Fruit fly (Drosophila melanogaster) whole organism, embryonic: ENCODE data around the gene CG6142.

Source experiments
- CG10267 ChIP-seq: fragments of 200-800 bp; sonication (Bioruptor generic); optimal IDR thresholded peaks from 2 replicates; lab custom pipeline; 2018; ENCODE audit warnings: missing biosample characterization, mild to moderate bottlenecking, missing genetic modification characterization, moderate library complexity
- CG10431 ChIP-seq: fragments of 200-800 bp; sonication (Bioruptor generic); optimal IDR thresholded peaks from 3 replicates; lab custom pipeline; 2018; ENCODE audit warnings: missing biosample characterization, mild to moderate bottlenecking, missing genetic modification characterization
- CG10565 ChIP-seq: fragments of 200-800 bp; sonication (Bioruptor generic); optimal IDR thresholded peaks from 3 replicates; lab custom pipeline; 2016; ENCODE audit warnings: missing biosample characterization, mild to moderate bottlenecking, missing genetic modification characterization
- CG14014 ChIP-seq: fragments of 200-800 bp; sonication (Bioruptor generic); IDR thresholded peaks from 2 replicates; pipeline ENCODE4 v1.3.6; 2022; ENCODE audit warnings: missing biosample characterization, missing genetic modification characterization
- CG15601 ChIP-seq: fragments of 200-800 bp; sonication (Bioruptor generic); optimal IDR thresholded peaks from 3 replicates; lab custom pipeline; 2019; ENCODE audit warnings: missing biosample characterization, mild to moderate bottlenecking, missing genetic modification characterization, moderate library complexity
- CG1602 ChIP-seq: fragments of 200-800 bp; sonication (Bioruptor generic); optimal IDR thresholded peaks from 3 replicates; lab custom pipeline; 2016; ENCODE audit warnings: missing biosample characterization, missing genetic modification characterization
- CG16863 ChIP-seq: fragments of 200-800 bp; sonication (Bioruptor generic); optimal IDR thresholded peaks from 3 replicates; lab custom pipeline; 2016; ENCODE audit warnings: missing biosample characterization, missing genetic modification characterization
- CG17328 ChIP-seq: fragments of 200-800 bp; sonication (Bioruptor generic); IDR thresholded peaks from 2 replicates; pipeline ENCODE4 v1.3.6; 2022; ENCODE audit warnings: missing biosample characterization, missing genetic modification characterization
- CG18764 ChIP-seq: fragments of 200-800 bp; sonication (Bioruptor generic); optimal IDR thresholded peaks from 3 replicates; lab custom pipeline; 2016; ENCODE audit warnings: missing biosample characterization, missing genetic modification characterization
- CG2875 ChIP-seq: fragments of 200-800 bp; sonication (Bioruptor generic); optimal IDR thresholded peaks from 2 replicates; lab custom pipeline; 2017; ENCODE audit warnings: missing biosample characterization, mild to moderate bottlenecking, missing genetic modification characterization, missing genetic modification reagents
- CG30020 ChIP-seq: fragments of 200-800 bp; optimal IDR thresholded peaks from 2 replicates; lab custom pipeline; 2019; ENCODE audit warnings: missing biosample characterization, mild to moderate bottlenecking, missing genetic modification characterization, moderate library complexity
- CG30403 ChIP-seq: fragments of 200-800 bp; sonication (Bioruptor generic); optimal IDR thresholded peaks from 3 replicates; lab custom pipeline; 2016; ENCODE audit warnings: missing biosample characterization, missing genetic modification characterization
- CG32772 ChIP-seq: fragments of 200-800 bp; sonication (Bioruptor generic); IDR thresholded peaks from 2 replicates; pipeline ENCODE4 v1.3.6; 2022; ENCODE audit warnings: missing biosample characterization, missing genetic modification characterization
- CG3407 ChIP-seq: fragments of 200-800 bp; sonication (Bioruptor generic); optimal IDR thresholded peaks from 2 replicates; lab custom pipeline; 2018; ENCODE audit warnings: missing biosample characterization, mild to moderate bottlenecking, missing genetic modification characterization
- CG34224 ChIP-seq: fragments of 200-800 bp; sonication (Bioruptor generic); IDR thresholded peaks from 3 replicates; pipeline ENCODE4 v1.3.6; 2022; ENCODE audit warnings: missing biosample characterization, missing genetic modification characterization; ENCODE audit not compliant: partially characterized antibody
- CG3995 ChIP-seq: fragments of 200-800 bp; sonication (Bioruptor generic); optimal IDR thresholded peaks from 3 replicates; lab custom pipeline; 2016; ENCODE audit warnings: missing biosample characterization, missing genetic modification characterization
- CG43689 ChIP-seq: fragments of 200-800 bp; sonication (Bioruptor generic); IDR thresholded peaks from 2 replicates; pipeline ENCODE4 v1.3.6; 2022; ENCODE audit warnings: missing biosample characterization, missing genetic modification characterization
- CG4424 ChIP-seq: fragments of 200-800 bp; sonication (Bioruptor generic); optimal IDR thresholded peaks from 3 replicates; lab custom pipeline; 2016; ENCODE audit warnings: missing biosample characterization, missing genetic modification characterization
- CG4820 ChIP-seq: fragments of 200-800 bp; sonication (Bioruptor generic); optimal IDR thresholded peaks from 3 replicates; lab custom pipeline; 2016; ENCODE audit warnings: missing biosample characterization, missing genetic modification characterization
- CG4854 ChIP-seq: fragments of 200-800 bp; sonication (Bioruptor generic); optimal IDR thresholded peaks from 2 replicates; lab custom pipeline; 2016; ENCODE audit warnings: missing biosample characterization, missing genetic modification characterization, inconsistent platforms
- CG5245 ChIP-seq: fragments of 200-800 bp; sonication (Bioruptor generic); optimal IDR thresholded peaks from 3 replicates; lab custom pipeline; 2016; ENCODE audit warnings: missing biosample characterization, missing genetic modification characterization
- CG6689 ChIP-seq: fragments of 200-800 bp; sonication (Bioruptor generic); IDR thresholded peaks from 2 replicates; pipeline ENCODE4 v1.3.6; 2022; ENCODE audit warnings: missing biosample characterization, missing genetic modification characterization
- CG6765 ChIP-seq: fragments of 200-800 bp; sonication (Bioruptor generic); optimal IDR thresholded peaks from 3 replicates; lab custom pipeline; 2017; ENCODE audit warnings: missing biosample characterization, mild to moderate bottlenecking, missing genetic modification characterization
- CG7928 ChIP-seq: fragments of 200-800 bp; sonication (Bioruptor generic); optimal IDR thresholded peaks from 2 replicates; lab custom pipeline; 2017; ENCODE audit warnings: missing biosample characterization, mild to moderate bottlenecking, missing genetic modification characterization
- Camta ChIP-seq: fragments of 200-800 bp; sonication (Bioruptor generic); optimal IDR thresholded peaks from 2 replicates; lab custom pipeline; 2016; ENCODE audit warnings: missing biosample characterization, missing genetic modification characterization
- Ets65A ChIP-seq: fragments of 200-800 bp; sonication (Bioruptor generic); peaks from one replicate; lab custom pipeline; 2016; ENCODE audit warnings: missing biosample characterization, missing genetic modification characterization
- Ets97D ChIP-seq: fragments of 200-800 bp; sonication (Bioruptor generic); optimal IDR thresholded peaks from 3 replicates; lab custom pipeline; 2016; ENCODE audit warnings: missing biosample characterization, missing genetic modification characterization
- Meics ChIP-seq: fragments of 200-800 bp; sonication (Bioruptor generic); optimal IDR thresholded peaks from 2 replicates; lab custom pipeline; 2017; ENCODE audit warnings: missing biosample characterization, mild to moderate bottlenecking, missing genetic modification characterization
- Mes4 ChIP-seq: fragments of 200-800 bp; sonication (Bioruptor generic); optimal IDR thresholded peaks from 2 replicates; lab custom pipeline; 2016; ENCODE audit warnings: missing biosample characterization, missing genetic modification characterization
- NFAT ChIP-seq: fragments of 200-800 bp; sonication (Bioruptor generic); IDR thresholded peaks from 2 replicates; pipeline ENCODE4 v1.3.6; 2022; ENCODE audit warnings: missing biosample characterization, missing genetic modification characterization
- NK7.1 ChIP-seq: fragments of 200-800 bp; sonication (Bioruptor generic); optimal IDR thresholded peaks from 3 replicates; lab custom pipeline; 2016; ENCODE audit warnings: missing biosample characterization, missing genetic modification characterization
- Poxn ChIP-seq: fragments of 200-800 bp; sonication (Bioruptor generic); IDR thresholded peaks from 2 replicates; pipeline ENCODE4 v1.3.6; 2022; ENCODE audit warnings: missing biosample characterization, missing genetic modification characterization
- Rfx ChIP-seq: fragments of 200-800 bp; sonication (Bioruptor generic); IDR thresholded peaks from 2 replicates; pipeline ENCODE4 v1.3.6; 2022; ENCODE audit warnings: missing biosample characterization, missing genetic modification characterization
- Sry-β ChIP-seq: fragments of 200-800 bp; sonication (Bioruptor generic); optimal IDR thresholded peaks from 2 replicates; lab custom pipeline; 2018; ENCODE audit warnings: missing biosample characterization, mild to moderate bottlenecking, missing genetic modification characterization, moderate library complexity
- aop ChIP-seq: fragments of 200-800 bp; sonication (Bioruptor generic); IDR thresholded peaks from 2 replicates; pipeline ENCODE4 v1.3.6; 2022; ENCODE audit warnings: missing biosample characterization, missing genetic modification characterization
- chn ChIP-seq: fragments of 200-800 bp; sonication (Bioruptor generic); optimal IDR thresholded peaks from 2 replicates; lab custom pipeline; 2016; ENCODE audit warnings: missing biosample characterization, missing genetic modification characterization
- ci ChIP-seq: fragments of 200-800 bp; sonication (Bioruptor generic); IDR thresholded peaks from 3 replicates; pipeline ENCODE4 v1.3.6; 2022; ENCODE audit warnings: missing biosample characterization, missing genetic modification characterization
- crc ChIP-seq: fragments of 200-800 bp; sonication (Bioruptor generic); optimal IDR thresholded peaks from 2 replicates; lab custom pipeline; 2016; ENCODE audit warnings: missing biosample characterization, missing genetic modification characterization
- dpn ChIP-seq, 2 experiments: fragments of 200-800 bp; sonication (Bioruptor generic); optimal IDR thresholded peaks; 3 replicates each; lab custom pipeline; 2016; ENCODE audit warnings: missing biosample characterization in 2 of 2, missing genetic modification characterization in 2 of 2
- fd3F ChIP-seq: fragments of 200-800 bp; sonication (Bioruptor generic); optimal IDR thresholded peaks from 2 replicates; lab custom pipeline; 2018; ENCODE audit warnings: missing biosample characterization, mild to moderate bottlenecking, missing genetic modification characterization, moderate library complexity
- fru ChIP-seq: fragments of >200 bp; optimal IDR thresholded peaks from 2 replicates; lab custom pipeline; 2017
- ftz-f1 ChIP-seq: fragments of 200-800 bp; sonication (Bioruptor generic); optimal IDR thresholded peaks from 2 replicates; lab custom pipeline; 2016; ENCODE audit warnings: missing biosample characterization, missing genetic modification characterization
- hbn ChIP-seq: fragments of 200-800 bp; sonication (Bioruptor generic); IDR thresholded peaks from 2 replicates; pipeline ENCODE4 v1.3.6; 2022; ENCODE audit warnings: missing biosample characterization, missing genetic modification characterization; ENCODE audit not compliant: partially characterized antibody
- hth ChIP-seq: fragments of >200 bp; optimal IDR thresholded peaks from 2 replicates; lab custom pipeline; 2017; ENCODE audit warnings: inconsistent platforms
- lab ChIP-seq: fragments of 200-800 bp; sonication (Bioruptor generic); optimal IDR thresholded peaks from 3 replicates; lab custom pipeline; 2017; ENCODE audit warnings: missing biosample characterization, missing genetic modification characterization, mild to moderate bottlenecking, moderate library complexity, missing genetic modification reagents
- pb ChIP-seq: fragments of 200-800 bp; sonication (Bioruptor generic); optimal IDR thresholded peaks from 3 replicates; lab custom pipeline; 2016; ENCODE audit warnings: missing biosample characterization, missing genetic modification characterization
- pho ChIP-seq: fragments of 200-800 bp; sonication (Bioruptor generic); optimal IDR thresholded peaks from 2 replicates; lab custom pipeline; 2016; ENCODE audit warnings: missing biosample characterization, missing genetic modification characterization
- pros ChIP-seq: fragments of 200-800 bp; sonication (Bioruptor generic); optimal IDR thresholded peaks from 3 replicates; lab custom pipeline; 2019; ENCODE audit warnings: missing biosample characterization, mild to moderate bottlenecking, missing genetic modification characterization, moderate library complexity
- sr ChIP-seq: fragments of 200-800 bp; sonication (Bioruptor generic); IDR thresholded peaks from 3 replicates; pipeline ENCODE4 v1.3.6; 2022; ENCODE audit warnings: missing biosample characterization, missing genetic modification characterization
- toy ChIP-seq: fragments of 200-800 bp; sonication (Bioruptor generic); IDR thresholded peaks from 2 replicates; pipeline ENCODE4 v1.3.6; 2022; ENCODE audit warnings: missing biosample characterization, missing genetic modification characterization
- usp ChIP-seq: fragments of >200 bp; optimal IDR thresholded peaks from 2 replicates; lab custom pipeline; 2017; ENCODE audit warnings: missing biosample characterization, missing genetic modification characterization
- wor ChIP-seq: fragments of 200-800 bp; sonication (Bioruptor generic); IDR thresholded peaks from 2 replicates; pipeline ENCODE4 v1.3.6; 2022; ENCODE audit warnings: missing biosample characterization, missing genetic modification characterization

CG6142 gene

dm6 chr3R:26117465-26118081 is 15.4 kb upstream of the CG6142 start (continued):
- TF ChIP-seq CG2875 (GFP tag; lab: Kevin White, UChicago) (no peak), CG30020 (tag; lab: Kevin White, UChicago) (no peak), crc (GFP tag; lab: Kevin White, UChicago) (no peak), pb (no peak), CG4424 (GFP tag; lab: Kevin White, UChicago) (no peak), usp (GFP tag; lab: Kevin White, UChicago) (no peak), dpn (GFP tag; optimal IDR thresholded peaks at IDR 0.05; lab: Kevin White, UChicago) (peak in 1 of 2 experiments; percentile 52), CG18764 (GFP tag; lab: Kevin White, UChicago) (no peak), CG16863 (no peak), fru (lab: Kevin White, UChicago) (no peak), CG14014 (GFP tag; lab: Robert Waterston, UW) (no peak; the same call in 1 of the 2 replicates), Ets65A (peak; percentile 76), aop (GFP tag; lab: Robert Waterston, UW) (peak; percentile 16; the same call in 1 of the 2 replicates), pho (GFP tag; lab: Kevin White, UChicago) (no peak), Sry-β (GFP tag; lab: Kevin White, UChicago) (no peak), CG32772 (peak; percentile 41; the same call in 1 of the 2 replicates), Ets97D (no peak), fd3F (GFP tag; lab: Kevin White, UChicago) (peak; percentile 39), CG17328 (peak; percentile 56), ci (GFP tag; lab: Robert Waterston, UW) (0 out of 3 replicates have a peak, but pooled peaks have one; percentile 54), CG15601 (tag; lab: Kevin White, UChicago) (no peak), CG3407 (GFP tag; lab: Kevin White, UChicago) (no peak), NK7.1 (GFP tag; lab: Kevin White, UChicago) (no peak), CG3995 (no peak), Mes4 (GFP tag; lab: Kevin White, UChicago) (no peak), CG1602 (peak; percentile 14), CG4820 (GFP tag; lab: Kevin White, UChicago) (peak; percentile 33), Rfx (GFP tag; lab: Robert Waterston, UW) (peak; percentile 56; the same call in 1 of the 2 replicates), pros (no peak), CG4854 (GFP tag; lab: Kevin White, UChicago) (no peak), sr (GFP tag; lab: Robert Waterston, UW) (peak; percentile 94), lab (GFP tag; lab: Kevin White, UChicago) (peak; percentile 63), CG7928 (no peak), CG10565 (GFP tag; lab: Kevin White, UChicago) (no peak), CG6765 (no peak), CG43689 (no peak), hbn (GFP tag; lab: Robert Waterston, UW) (no peak), CG30403 (peak; percentile 69), CG10267 (tag; lab: Kevin White, UChicago) (peak; percentile 16), wor (GFP tag; lab: Robert Waterston, UW) (no peak), chn (no peak), NFAT (no peak), CG10431 (GFP tag; lab: Kevin White, UChicago) (no peak), hth (lab: Kevin White, UChicago) (no peak), ftz-f1 (GFP tag; lab: Kevin White, UChicago) (peak; percentile 89), Camta (GFP tag; lab: Kevin White, UChicago) (peak; percentile 0), CG34224 (GFP tag; lab: Robert Waterston, UW) (no peak), Poxn (GFP tag; lab: Robert Waterston, UW) (no peak), toy (GFP tag; lab: Robert Waterston, UW) (no peak), CG6689 (GFP tag; lab: Robert Waterston, UW) (0 out of 2 replicates have a peak, but pooled peaks have one; percentile 43), Meics (GFP tag; lab: Kevin White, UChicago) (peak; percentile 75), CG5245 (GFP tag; lab: Kevin White, UChicago) (no peak)
